Fruit fly (Drosophila melanogaster): ENCODE data around the gene CG1909.
A peak's percentile ranks its signal among the peaks of the same experiment; 100 is the strongest.

Gene CG1909

DNA sequence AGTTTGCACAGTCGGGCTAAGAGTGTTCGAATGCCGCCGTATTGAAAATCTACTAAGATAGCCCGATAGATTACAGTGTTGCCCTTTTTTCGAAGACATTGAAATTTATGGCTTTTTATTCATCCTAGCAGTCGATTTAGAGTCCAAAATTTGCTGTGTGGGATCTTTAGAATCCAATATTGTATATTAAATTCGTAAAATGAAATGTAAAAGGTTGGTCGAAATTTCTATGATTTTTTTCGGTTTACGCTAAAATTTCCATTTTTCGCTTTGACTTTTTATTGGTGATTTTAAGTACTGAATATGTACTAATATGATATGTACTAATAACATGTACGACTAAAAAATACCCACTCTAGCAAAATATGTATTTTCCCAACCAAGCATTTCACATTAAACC lies 15.6 kb upstream of the CG1909 start:
- TF ChIP-seq kay (GFP tag; ENCODE audit: borderline replicate concordance) (peak; percentile 91), Clk (GFP tag; optimal IDR thresholded peaks at IDR 0.05) (no peak), CG7045 (GFP tag; optimal IDR thresholded peaks at IDR 0.05) (no peak), Hr96 (GFP tag; optimal IDR thresholded peaks at IDR 0.05) (no peak), cic (GFP tag; optimal IDR thresholded peaks at IDR 0.05) (no peak)

DNA sequence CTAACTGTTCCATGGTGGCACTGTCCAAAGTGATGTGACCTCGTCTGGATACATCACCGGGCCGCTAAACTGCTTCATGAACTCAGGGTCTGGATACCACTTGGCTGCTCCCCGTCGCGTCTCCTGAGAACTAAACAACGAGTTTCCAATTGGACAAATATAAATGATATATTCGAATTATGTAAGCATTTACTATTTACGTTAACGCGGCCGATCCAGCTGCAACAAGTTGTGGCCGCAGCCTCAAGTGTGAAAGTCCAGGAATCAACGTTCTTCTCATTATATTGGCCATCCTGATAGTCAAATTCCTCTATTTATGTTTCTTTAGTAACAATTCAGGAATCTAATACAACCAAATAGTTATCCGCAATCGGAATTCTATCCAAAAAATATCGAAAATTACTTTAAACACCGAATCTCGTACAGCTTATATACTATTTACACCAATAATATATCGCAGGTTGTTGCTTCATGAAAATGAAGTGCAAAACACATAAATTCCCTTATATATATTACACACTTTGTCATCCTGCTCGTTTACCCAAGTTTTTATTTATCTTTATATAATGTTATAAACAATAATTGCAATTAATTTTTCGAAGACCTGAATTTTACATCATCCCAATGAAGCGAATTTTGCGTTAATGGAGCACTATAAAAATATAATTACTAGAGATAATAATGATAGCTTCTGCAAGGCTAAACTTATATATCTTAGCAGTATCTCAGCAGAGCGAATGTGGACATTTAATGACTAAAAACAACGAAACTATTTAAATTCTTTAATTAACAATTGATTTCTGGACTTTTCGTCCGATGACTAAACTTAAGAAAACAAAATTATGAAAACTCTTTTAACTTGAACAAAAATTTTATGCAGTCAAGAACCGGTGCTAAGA lies 12.3 kb upstream of the CG1909 start:
- TF ChIP-seq Hr96 (GFP tag; optimal IDR thresholded peaks at IDR 0.05) (no peak), CG33017 (tag; optimal IDR thresholded peaks at IDR 0.05) (no peak), kay (GFP tag; ENCODE audit: borderline replicate concordance) (no peak)

DNA sequence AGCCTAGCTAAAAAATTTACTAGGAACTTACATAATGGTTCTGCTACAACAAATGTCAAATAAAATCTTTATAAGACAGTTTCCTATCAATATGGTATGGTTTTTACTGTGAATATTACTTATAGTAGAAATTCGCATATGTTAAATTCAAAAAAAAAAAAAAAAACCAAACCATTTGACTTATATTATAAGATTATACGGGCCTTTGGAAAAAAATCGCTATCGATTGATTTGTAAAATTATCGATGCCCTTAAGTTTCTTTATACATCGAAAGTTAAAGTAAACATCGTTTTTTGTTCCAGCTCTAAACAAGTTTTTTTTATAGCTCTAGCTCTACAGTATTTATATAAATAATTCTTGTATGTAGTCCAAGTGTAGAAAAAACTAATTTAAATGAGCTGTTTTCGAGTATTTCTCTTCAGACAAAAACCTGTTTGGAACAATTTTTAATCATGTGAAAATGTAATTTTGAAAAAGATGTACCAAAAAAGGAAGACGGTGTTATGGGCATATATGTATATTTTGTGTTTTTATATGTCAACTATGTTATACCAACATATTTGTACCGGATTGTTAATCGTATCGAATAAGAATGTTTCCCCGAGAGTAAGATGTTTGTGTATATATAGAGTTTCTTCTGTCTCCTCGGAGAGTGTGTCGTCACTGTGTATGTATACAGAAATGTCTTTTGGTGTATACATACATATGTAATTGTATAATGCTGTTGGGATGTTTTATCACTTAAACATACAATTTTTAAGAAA lies 11.2 kb upstream of the CG1909 start, which contains the start of the genes ND-49 and Ephrin:
TSS of gene ND-49 (minus strand) at position 51 of the 765 bp plus-strand sequence.
TSS of gene Ephrin (plus strand) at position 252 of the 765 bp plus-strand sequence.
- TF ChIP-seq bab1 (GFP tag; optimal IDR thresholded peaks at IDR 0.05) (peak; percentile 49), Crg-1 (GFP tag; optimal IDR thresholded peaks at IDR 0.05) (no peak), cnc (optimal IDR thresholded peaks at IDR 0.05) (no peak), pad (GFP tag; optimal IDR thresholded peaks at IDR 0.05) (no peak), CG1620 (GFP tag; optimal IDR thresholded peaks at IDR 0.05) (no peak), CG7101 (tag; optimal IDR thresholded peaks at IDR 0.05) (no peak), Clk (GFP tag; optimal IDR thresholded peaks at IDR 0.05) (no peak), kay (GFP tag; ENCODE audit: borderline replicate concordance) (peak; percentile 78), CG7045 (GFP tag; optimal IDR thresholded peaks at IDR 0.05) (no peak), cic (GFP tag; optimal IDR thresholded peaks at IDR 0.05) (no peak)

- no peak for TF ChIP-seq CG1620 (GFP tag; optimal IDR thresholded peaks at IDR 0.05)
- peak; percentile 91 for TF ChIP-seq kay (GFP tag; ENCODE audit: borderline replicate concordance)
Observed at dm6 chr4:576439-576838, 6.5 kb upstream of the CG1909 start.

DNA sequence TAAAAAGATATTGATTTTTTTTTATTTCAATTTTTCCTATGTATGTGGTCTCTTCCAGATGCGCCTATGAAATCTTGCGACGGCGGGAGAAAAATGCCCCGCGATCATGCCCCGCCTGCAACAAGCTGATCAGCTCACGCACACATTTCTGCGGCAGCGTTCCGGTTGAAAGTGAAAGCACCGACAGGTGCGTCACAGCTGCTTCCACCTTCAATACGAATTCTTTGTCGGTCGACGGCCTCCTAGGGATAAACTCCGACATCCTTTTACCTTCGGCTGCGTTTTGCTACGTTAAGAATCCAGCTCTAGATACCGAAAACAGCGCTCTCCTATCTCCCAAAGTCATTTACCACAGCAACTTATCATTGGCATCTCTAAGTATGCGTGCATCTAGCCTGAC lies 5.6 kb downstream of the CG1909 start:
- no peak for TF ChIP-seq CG1620 (GFP tag; optimal IDR thresholded peaks at IDR 0.05)

DNA sequence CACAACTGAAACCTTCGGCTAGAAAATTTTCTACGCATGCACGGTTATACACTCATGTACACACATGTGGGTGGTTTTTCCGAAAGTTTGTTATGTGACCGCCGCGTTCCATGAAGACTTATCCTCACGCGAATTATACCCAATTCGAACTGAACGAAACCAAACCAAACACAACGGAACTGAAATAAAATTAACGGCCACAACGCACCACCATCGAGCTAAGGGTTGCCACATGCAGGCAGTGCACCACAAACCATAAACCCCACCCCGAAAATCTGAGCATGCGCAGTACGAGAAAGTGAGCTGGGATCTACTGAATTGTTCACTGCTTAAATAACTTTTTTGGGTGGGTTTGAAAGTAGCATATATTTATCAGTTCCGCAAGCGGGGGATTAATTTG lies 24.6 kb downstream of the CG1909 start, which contains the start of gene onecut:
TSS of gene onecut (minus strand) at position 152 of the 400 bp plus-strand sequence.
- TF ChIP-seq CG33017 (tag; optimal IDR thresholded peaks at IDR 0.05) = no peak
- no peak for TF ChIP-seq cic (GFP tag; optimal IDR thresholded peaks at IDR 0.05)
- TF ChIP-seq toe (GFP tag; optimal IDR thresholded peaks at IDR 0.05) = no peak
- peak; percentile 51 for TF ChIP-seq CG14711 (tag; optimal IDR thresholded peaks at IDR 0.05)
- no peak for TF ChIP-seq Clk (GFP tag; optimal IDR thresholded peaks at IDR 0.05)
- TF ChIP-seq CG11617 (GFP tag; optimal IDR thresholded peaks at IDR 0.05) = no peak
- no peak for TF ChIP-seq CG7045 (GFP tag; optimal IDR thresholded peaks at IDR 0.05)

DNA sequence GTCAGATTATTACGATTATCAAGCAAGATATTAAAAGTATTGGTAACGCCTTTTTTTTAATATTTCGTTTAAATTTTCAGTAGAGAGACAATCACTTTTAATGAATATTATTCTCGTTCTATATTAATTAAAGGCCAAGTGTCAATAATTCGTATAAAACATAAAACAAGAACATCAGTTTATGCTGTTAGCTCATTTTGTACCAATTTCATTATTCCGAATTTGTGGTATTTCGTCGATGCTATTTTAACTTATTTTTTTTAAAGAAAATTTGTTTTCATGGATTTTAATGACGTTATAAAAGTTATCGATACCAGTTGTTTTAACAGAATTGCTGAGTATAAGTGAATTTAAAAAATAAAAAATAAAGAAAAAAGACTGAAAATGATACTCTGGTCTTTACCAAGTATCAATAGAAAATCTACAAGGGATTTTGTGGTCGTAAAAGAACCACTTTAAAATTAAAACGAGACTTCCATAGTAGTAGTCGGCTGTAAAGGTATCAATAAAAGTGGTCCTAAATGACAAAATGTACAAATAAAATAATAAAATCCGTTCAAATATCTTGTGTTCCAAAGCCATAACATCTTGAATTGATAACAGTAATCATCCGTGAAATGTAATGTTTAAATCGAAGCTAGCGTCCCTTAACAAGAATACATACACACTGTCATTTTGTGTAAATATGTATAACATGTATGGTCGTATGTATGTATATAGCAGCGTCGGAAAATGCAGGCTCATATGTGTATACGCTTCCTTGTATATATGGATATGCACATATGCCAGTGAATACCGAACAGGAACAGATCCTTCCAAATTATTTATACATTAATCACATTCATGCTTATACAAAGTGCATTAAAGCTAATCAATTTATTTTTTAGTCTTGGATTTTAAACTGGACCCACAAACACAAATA lies 27.8 kb downstream of the CG1909 start, which contains the start of gene Eph:
TSS of gene Eph (plus strand) at position 287 of the 922 bp plus-strand sequence.
- no peak for TF ChIP-seq Hr96 (GFP tag; optimal IDR thresholded peaks at IDR 0.05)
- TF ChIP-seq CG7045 (GFP tag; optimal IDR thresholded peaks at IDR 0.05) = no peak
- TF ChIP-seq tj (GFP tag; optimal IDR thresholded peaks at IDR 0.05) = peak; percentile 67
- no peak for TF ChIP-seq ovo (GFP tag; optimal IDR thresholded peaks at IDR 0.05)
- TF ChIP-seq CG1620 (GFP tag; optimal IDR thresholded peaks at IDR 0.05) = no peak
- no peak for TF ChIP-seq CG12768 (GFP tag; optimal IDR thresholded peaks at IDR 0.05)

Measured in whole organism, adult.